Fruit fly (Drosophila melanogaster) whole organism, embryonic: ENCODE results near the gene CG42512.

Experiments
- Bdp1 ChIP-seq: fragments of 200-800 bp; sonication (Bioruptor generic); optimal IDR thresholded peaks from 3 replicates; lab custom pipeline; 2016; ENCODE audit warnings: missing biosample characterization, missing genetic modification characterization
- Blimp-1 ChIP-seq: fragments of 200-800 bp; sonication (Bioruptor generic); optimal IDR thresholded peaks from 3 replicates; lab custom pipeline; 2018; ENCODE audit warnings: missing biosample characterization, missing genetic modification characterization, mild to moderate bottlenecking, moderate library complexity, missing genetic modification reagents
- Bteb2 ChIP-seq: fragments of 200-800 bp; sonication (Bioruptor generic); optimal IDR thresholded peaks from 2 replicates; lab custom pipeline; 2016; ENCODE audit warnings: missing biosample characterization, missing genetic modification characterization
- CG10543 ChIP-seq: fragments of 200-800 bp; sonication (Bioruptor generic); optimal IDR thresholded peaks from 3 replicates; lab custom pipeline; 2017; ENCODE audit warnings: missing biosample characterization, mild to moderate bottlenecking, missing genetic modification characterization, moderate library complexity
- CG11093 ChIP-seq: fragments of 200-800 bp; sonication (Bioruptor generic); IDR thresholded peaks from 3 replicates; pipeline ENCODE4 v1.3.6; 2022; ENCODE audit warnings: missing biosample characterization, missing genetic modification characterization
- CG1233 ChIP-seq: fragments of 200-800 bp; sonication (Bioruptor generic); optimal IDR thresholded peaks from 4 replicates; lab custom pipeline; 2018; ENCODE audit warnings: missing biosample characterization, mild to moderate bottlenecking, missing genetic modification characterization
- CG12659 ChIP-seq: fragments of 200-800 bp; sonication (Bioruptor generic); optimal IDR thresholded peaks from 3 replicates; lab custom pipeline; 2017; ENCODE audit warnings: mild to moderate bottlenecking, missing biosample characterization, missing genetic modification reagents, missing genetic modification characterization
- CG12744 ChIP-seq: fragments of 200-800 bp; sonication (Bioruptor generic); optimal IDR thresholded peaks from 2 replicates; lab custom pipeline; 2016; ENCODE audit warnings: missing biosample characterization, missing genetic modification characterization
- CG15479 ChIP-seq: fragments of 200-800 bp; sonication (Bioruptor generic); optimal IDR thresholded peaks from 3 replicates; lab custom pipeline; 2019; ENCODE audit warnings: missing biosample characterization, mild to moderate bottlenecking, missing genetic modification characterization, moderate library complexity
- CG1603 ChIP-seq: fragments of 200-800 bp; sonication (Bioruptor generic); optimal IDR thresholded peaks from 2 replicates; lab custom pipeline; 2019; ENCODE audit warnings: missing biosample characterization, mild to moderate bottlenecking, missing genetic modification characterization, moderate library complexity
- CG17361 ChIP-seq: fragments of 200-800 bp; sonication (Bioruptor generic); IDR thresholded peaks from 3 replicates; pipeline ENCODE4 v1.3.6; 2022; ENCODE audit warnings: missing biosample characterization, missing genetic modification characterization
- CG17385 ChIP-seq: fragments of 200-800 bp; sonication (Bioruptor generic); optimal IDR thresholded peaks from 3 replicates; lab custom pipeline; 2018; ENCODE audit warnings: missing biosample characterization, mild to moderate bottlenecking, missing genetic modification characterization
- CG17612 ChIP-seq: fragments of 200-800 bp; sonication (Bioruptor generic); IDR thresholded peaks from 2 replicates; pipeline ENCODE4 v1.3.6; 2022; ENCODE audit warnings: missing biosample characterization, missing genetic modification characterization
- CG3163 ChIP-seq: fragments of 200-800 bp; sonication (Bioruptor generic); optimal IDR thresholded peaks from 3 replicates; lab custom pipeline; 2016; ENCODE audit warnings: missing biosample characterization, missing genetic modification characterization
- CG34422 ChIP-seq: fragments of 200-800 bp; sonication (Bioruptor generic); IDR thresholded peaks from 3 replicates; pipeline ENCODE4 v1.3.6; 2022; ENCODE audit warnings: missing biosample characterization, missing genetic modification characterization
- CG3847 ChIP-seq: fragments of 200-800 bp; sonication (Bioruptor generic); IDR thresholded peaks from 2 replicates; pipeline ENCODE4 v1.3.6; 2022; ENCODE audit warnings: missing biosample characterization, missing genetic modification characterization
- CG4617 ChIP-seq: fragments of 200-800 bp; sonication (Bioruptor generic); optimal IDR thresholded peaks from 3 replicates; lab custom pipeline; 2016; ENCODE audit warnings: missing biosample characterization, missing genetic modification characterization, borderline replicate concordance
- CG4707 ChIP-seq: fragments of 200-800 bp; sonication (Bioruptor generic); optimal IDR thresholded peaks from 2 replicates; lab custom pipeline; 2018; ENCODE audit warnings: missing biosample characterization, mild to moderate bottlenecking, missing genetic modification characterization, moderate library complexity
- CG7556 ChIP-seq: fragments of 200-800 bp; sonication (Bioruptor generic); optimal IDR thresholded peaks from 2 replicates; lab custom pipeline; 2017; ENCODE audit warnings: missing biosample characterization, mild to moderate bottlenecking, missing genetic modification characterization
- CG7963 ChIP-seq: fragments of 200-800 bp; sonication (Bioruptor generic); IDR thresholded peaks from 3 replicates; pipeline ENCODE4 v1.3.6; 2022; ENCODE audit warnings: missing biosample characterization, missing genetic modification characterization; ENCODE audit not compliant: partially characterized antibody
- CTCF ChIP-seq: fragments of 200-800 bp; sonication (Bioruptor generic); optimal IDR thresholded peaks from 2 replicates; lab custom pipeline; 2017; ENCODE audit warnings: missing biosample characterization, mild to moderate bottlenecking, missing genetic modification characterization, moderate library complexity
- Dip2 ChIP-seq: fragments of 200-800 bp; sonication (Bioruptor generic); IDR thresholded peaks from 2 replicates; pipeline ENCODE4 v1.3.6; 2022; ENCODE audit warnings: missing biosample characterization, missing genetic modification characterization
- E2f1 ChIP-seq: fragments of 200-800 bp; sonication (Bioruptor generic); IDR thresholded peaks from 2 replicates; pipeline ENCODE4 v1.3.6; 2022; ENCODE audit warnings: missing biosample characterization, missing genetic modification characterization
- Ets65A ChIP-seq: fragments of 200-800 bp; sonication (Bioruptor generic); peaks from one replicate; lab custom pipeline; 2016; ENCODE audit warnings: missing biosample characterization, missing genetic modification characterization
- Hand ChIP-seq: fragments of 200-800 bp; sonication (Bioruptor generic); optimal IDR thresholded peaks from 2 replicates; lab custom pipeline; 2017; ENCODE audit warnings: mild to moderate bottlenecking, missing biosample characterization, missing genetic modification reagents, missing genetic modification characterization
- Lhr ChIP-seq: fragments of 200-800 bp; sonication (Bioruptor generic); optimal IDR thresholded peaks from 3 replicates; lab custom pipeline; 2017; ENCODE audit warnings: mild to moderate bottlenecking, missing biosample characterization, missing genetic modification reagents, missing genetic modification characterization
- Scr ChIP-seq: fragments of 200-800 bp; sonication (Bioruptor generic); IDR thresholded peaks from 2 replicates; pipeline ENCODE4 v1.3.6; 2022; ENCODE audit warnings: missing biosample characterization, missing genetic modification characterization; ENCODE audit not compliant: partially characterized antibody
- Side ChIP-seq: fragments of 200-800 bp; sonication (Bioruptor generic); optimal IDR thresholded peaks from 2 replicates; lab custom pipeline; 2016; ENCODE audit warnings: missing biosample characterization, missing genetic modification characterization
- Sin3A ChIP-seq: fragments of >200 bp; optimal IDR thresholded peaks from 2 replicates; lab custom pipeline; 2018
- Sry-β ChIP-seq: fragments of 200-800 bp; sonication (Bioruptor generic); optimal IDR thresholded peaks from 2 replicates; lab custom pipeline; 2018; ENCODE audit warnings: missing biosample characterization, mild to moderate bottlenecking, missing genetic modification characterization, moderate library complexity
- aop ChIP-seq: fragments of 200-800 bp; sonication (Bioruptor generic); IDR thresholded peaks from 2 replicates; pipeline ENCODE4 v1.3.6; 2022; ENCODE audit warnings: missing biosample characterization, missing genetic modification characterization
- ap ChIP-seq: fragments of 200-800 bp; sonication (Bioruptor generic); IDR thresholded peaks from 2 replicates; pipeline ENCODE4 v1.3.6; 2022; ENCODE audit warnings: missing biosample characterization, missing genetic modification characterization
- cad ChIP-seq: fragments of >200 bp; optimal IDR thresholded peaks from 2 replicates; lab custom pipeline; 2017; ENCODE audit warnings: missing biosample characterization, missing genetic modification characterization
- corto ChIP-seq: fragments of 200-800 bp; sonication (Bioruptor generic); optimal IDR thresholded peaks from 2 replicates; lab custom pipeline; 2016; ENCODE audit warnings: missing biosample characterization, mild to moderate bottlenecking, missing genetic modification characterization, moderate library complexity
- dan ChIP-seq: fragments of 200-800 bp; sonication (Bioruptor generic); IDR thresholded peaks from 2 replicates; pipeline ENCODE4 v1.3.6; 2022; ENCODE audit warnings: missing biosample characterization, missing genetic modification characterization
- dmrt99B ChIP-seq: fragments of 200-800 bp; sonication (Bioruptor generic); optimal IDR thresholded peaks from 2 replicates; lab custom pipeline; 2018; ENCODE audit warnings: missing biosample characterization, mild to moderate bottlenecking, missing genetic modification characterization, moderate library complexity
- fd96Cb ChIP-seq: fragments of 200-800 bp; sonication (Bioruptor generic); optimal IDR thresholded peaks from 2 replicates; lab custom pipeline; 2018; ENCODE audit warnings: missing biosample characterization, mild to moderate bottlenecking, missing genetic modification characterization, moderate library complexity
- fru ChIP-seq: fragments of >200 bp; optimal IDR thresholded peaks from 2 replicates; lab custom pipeline; 2017
- fu2 ChIP-seq: fragments of 200-800 bp; sonication (Bioruptor generic); optimal IDR thresholded peaks from 2 replicates; lab custom pipeline; 2016; ENCODE audit warnings: missing biosample characterization, missing genetic modification characterization
- jumu ChIP-seq: fragments of 200-800 bp; sonication (Bioruptor generic); optimal IDR thresholded peaks from 3 replicates; lab custom pipeline; 2016; ENCODE audit warnings: missing biosample characterization, missing genetic modification characterization
- lov ChIP-seq, 2 experiments: fragments of 200-800 bp in 1 of 2; fragments of >200 bp in 1 of 2; sonication (Bioruptor generic) in 1 of 2; IDR thresholded peaks in 1 of 2; optimal IDR thresholded peaks in 1 of 2; 2 replicates in 1 of 2; 3 replicates in 1 of 2; pipeline versions ENCODE4 v1.3.6 to Lab custom; 2017 to 2022; ENCODE audit warnings: missing biosample characterization in 1 of 2, missing genetic modification characterization in 1 of 2
- nom ChIP-seq: fragments of 200-800 bp; sonication (Bioruptor generic); optimal IDR thresholded peaks from 2 replicates; lab custom pipeline; 2017; ENCODE audit warnings: missing biosample characterization, missing genetic modification characterization, mild to moderate bottlenecking, moderate library complexity, missing genetic modification reagents
- pzg ChIP-seq: fragments of 200-800 bp; sonication (Bioruptor generic); optimal IDR thresholded peaks from 3 replicates; lab custom pipeline; 2018; ENCODE audit warnings: missing biosample characterization, mild to moderate bottlenecking, missing genetic modification characterization, moderate library complexity
- repo ChIP-seq: fragments of 200-800 bp; sonication (Bioruptor generic); optimal IDR thresholded peaks from 2 replicates; lab custom pipeline; 2016; ENCODE audit warnings: missing biosample characterization, missing genetic modification characterization
- run ChIP-seq: fragments of 200-800 bp; sonication (Bioruptor generic); optimal IDR thresholded peaks from 3 replicates; lab custom pipeline; 2018; ENCODE audit warnings: missing biosample characterization, mild to moderate bottlenecking, missing genetic modification characterization
- slou ChIP-seq: fragments of 200-800 bp; sonication (Bioruptor generic); optimal IDR thresholded peaks from 3 replicates; lab custom pipeline; 2016; ENCODE audit warnings: missing biosample characterization, missing genetic modification characterization
- slp2 ChIP-seq: fragments of 200-800 bp; sonication (Bioruptor generic); optimal IDR thresholded peaks from 2 replicates; lab custom pipeline; 2016; ENCODE audit warnings: missing biosample characterization, missing genetic modification characterization
- wor ChIP-seq: fragments of 200-800 bp; sonication (Bioruptor generic); IDR thresholded peaks from 2 replicates; pipeline ENCODE4 v1.3.6; 2022; ENCODE audit warnings: missing biosample characterization, missing genetic modification characterization
- zfh1 ChIP-seq: fragments of 200-800 bp; sonication (Bioruptor generic); IDR thresholded peaks from 3 replicates; pipeline ENCODE4 v1.3.6; 2022; ENCODE audit warnings: missing biosample characterization, missing genetic modification characterization

The CG42512 gene

dm6 chrX:16640260-16641100 is 10.7 kb upstream of the CG42512 start, which contains the start of the genes SNRPG and mthl1 (continued):
- TF ChIP-seq CG7556 (GFP tag; lab: Kevin White, UChicago), result peak; percentile 61
- peak; percentile 86 for TF ChIP-seq wor (GFP tag; lab: Robert Waterston, UW)
- TF ChIP-seq Sin3A, result peak; percentile 74
- TF ChIP-seq CG3163 (GFP tag; lab: Kevin White, UChicago), result peak; percentile 43
- TF ChIP-seq corto (GFP tag; lab: Kevin White, UChicago), result no peak
- TF ChIP-seq zfh1 (GFP tag; lab: Robert Waterston, UW), result peak; percentile 95
- peak; percentile 74 for TF ChIP-seq fd96Cb (tag; lab: Kevin White, UChicago)
- TF ChIP-seq cad (GFP tag; lab: Kevin White, UChicago), result no peak
- TF ChIP-seq fu2 (GFP tag; lab: Kevin White, UChicago), result peak; percentile 75
- TF ChIP-seq dan (GFP tag; lab: Robert Waterston, UW), result peak; percentile 61; the same call in 1 of the 2 replicates
- TF ChIP-seq CG1603 (tag; lab: Kevin White, UChicago), result peak; percentile 79
- peak; percentile 86 for TF ChIP-seq Lhr (GFP tag; lab: Kevin White, UChicago)
- peak; percentile 86 for TF ChIP-seq jumu
- peak; percentile 9 for TF ChIP-seq repo
- TF ChIP-seq slou (GFP tag; lab: Kevin White, UChicago), result peak; percentile 74
- peak; percentile 99 for TF ChIP-seq Ets65A (GFP tag; lab: Kevin White, UChicago)
- TF ChIP-seq aop, result 0 out of 2 replicates have a peak, but pooled peaks have one; percentile 64
- TF ChIP-seq Bteb2, result peak; percentile 59
- peak; percentile 14; the same call in 1 of the 3 replicates for TF ChIP-seq CG7963
- peak; percentile 92 for TF ChIP-seq CG3847 (GFP tag; lab: Robert Waterston, UW)
- TF ChIP-seq Dip2 (GFP tag; lab: Robert Waterston, UW), result no peak
- TF ChIP-seq CG4617 (GFP tag; lab: Kevin White, UChicago), result peak; percentile 34
- peak; percentile 71 for TF ChIP-seq Sry-β (GFP tag; lab: Kevin White, UChicago)
- peak; percentile 71 for TF ChIP-seq CG1233 (GFP tag; lab: Kevin White, UChicago)
- TF ChIP-seq pzg, result peak; percentile 85
- peak; percentile 96 for TF ChIP-seq CG34422 (GFP tag; lab: Robert Waterston, UW)
- peak; percentile 74 for TF ChIP-seq dmrt99B (tag; lab: Kevin White, UChicago)
- peak; percentile 91 for TF ChIP-seq ap (GFP tag; lab: Robert Waterston, UW)
- peak; percentile 46 for TF ChIP-seq CG10543 (GFP tag; lab: Kevin White, UChicago)
- TF ChIP-seq CG12659, result peak; percentile 86
- peak; percentile 91 for TF ChIP-seq CG11093
- no peak for TF ChIP-seq CTCF (GFP tag; lab: Kevin White, UChicago)
- peak; percentile 64 for TF ChIP-seq CG17385 (GFP tag; lab: Kevin White, UChicago)
- TF ChIP-seq Blimp-1, result peak; percentile 9
- TF ChIP-seq Side, result peak; percentile 49
- no peak for TF ChIP-seq lov (optimal IDR thresholded peaks at IDR 0.05; lab: Kevin White, UChicago)
- TF ChIP-seq lov (GFP tag; IDR thresholded peaks at IDR 0.05; lab: Robert Waterston, UW), result peak; percentile 74; the same call in 1 of the 3 replicates
- no peak for TF ChIP-seq fru (lab: Kevin White, UChicago)
- TF ChIP-seq E2f1, result peak; percentile 94
- peak; percentile 92 for TF ChIP-seq CG17361 (GFP tag; lab: Robert Waterston, UW)
- peak; percentile 85 for TF ChIP-seq CG17612 (GFP tag; lab: Robert Waterston, UW)
- TF ChIP-seq CG12744 (GFP tag; lab: Kevin White, UChicago), result peak; percentile 3
- TF ChIP-seq Bdp1 (GFP tag; lab: Kevin White, UChicago), result peak; percentile 70
- peak; percentile 1 for TF ChIP-seq slp2
- TF ChIP-seq CG4707 (GFP tag; lab: Kevin White, UChicago), result no peak
- TF ChIP-seq Scr, result peak; percentile 74
- TF ChIP-seq nom, result peak; percentile 31
- TF ChIP-seq Hand (GFP tag; lab: Kevin White, UChicago), result no peak
- TF ChIP-seq CG15479 (GFP tag; lab: Kevin White, UChicago), result no peak
- TF ChIP-seq run (tag; lab: Kevin White, UChicago), result no peak
